Worm (Caenorhabditis elegans): ENCODE results near the gene F42A10.9.

The F42A10.9 gene

DNA sequence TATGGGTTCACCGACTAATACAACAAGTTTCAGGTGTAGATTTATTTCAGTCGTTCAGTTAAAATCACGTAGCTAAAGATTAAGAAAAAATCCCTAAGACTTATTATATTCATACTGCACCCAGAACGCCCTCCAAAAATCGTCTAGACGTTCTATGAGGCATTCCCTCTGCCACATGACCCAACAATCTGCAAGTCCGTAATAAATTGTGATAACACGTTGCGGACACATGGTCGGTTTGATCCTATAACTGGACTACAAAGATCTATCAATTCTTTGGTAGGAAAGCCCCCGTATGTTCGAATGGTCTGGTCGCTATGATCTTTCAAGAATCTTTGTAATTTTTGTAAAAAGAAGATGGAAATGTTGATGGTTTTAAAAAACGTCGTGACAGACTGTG is 51.6 kb downstream of the F42A10.9 start:
- TF ChIP-seq ttx-3 (tag; optimal IDR thresholded peaks at IDR 0.05): no peak
- TF ChIP-seq mec-3 (tag; optimal IDR thresholded peaks at IDR 0.05; ENCODE audit: borderline replicate concordance): no peak
- no peak for TF ChIP-seq ceh-48 (tag; optimal IDR thresholded peaks at IDR 0.05)
- no peak for TF ChIP-seq elt-4 (tag; optimal IDR thresholded peaks at IDR 0.05)
- no peak for TF ChIP-seq elt-2 (tag; optimal IDR thresholded peaks at IDR 0.05)
- TF ChIP-seq fkh-6 (tag; optimal IDR thresholded peaks at IDR 0.05): no peak
- TF ChIP-seq ceh-45 (GFP tag; IDR thresholded peaks at IDR 0.05): no peak
- TF ChIP-seq ets-4 (tag; optimal IDR thresholded peaks at IDR 0.05): no peak
- no peak for TF ChIP-seq pat-9 (tag; optimal IDR thresholded peaks at IDR 0.05)
- no peak for TF ChIP-seq fkh-10 (GFP tag; optimal IDR thresholded peaks at IDR 0.05)
- no peak for TF ChIP-seq unc-3 (GFP tag; conservative IDR thresholded peaks at IDR 0.05)
- no peak for TF ChIP-seq unc-3 (tag; optimal IDR thresholded peaks at IDR 0.05)
- no peak for TF ChIP-seq hlh-8 (tag; optimal IDR thresholded peaks at IDR 0.05)
- no peak for TF ChIP-seq zip-5 (tag; optimal IDR thresholded peaks at IDR 0.05)
- no peak for TF ChIP-seq ceh-18 (tag; optimal IDR thresholded peaks at IDR 0.05)
- no peak for TF ChIP-seq nhr-232 (tag; optimal IDR thresholded peaks at IDR 0.05)
- TF ChIP-seq ama-1 (optimal IDR thresholded peaks at IDR 0.05): no peak
- TF ChIP-seq lin-11 (tag; optimal IDR thresholded peaks at IDR 0.05): no peak
- TF ChIP-seq unc-86 (tag; optimal IDR thresholded peaks at IDR 0.05): no peak
- TF ChIP-seq ceh-9 (tag; optimal IDR thresholded peaks at IDR 0.05): no peak
- no peak for TF ChIP-seq ceh-6 (GFP tag; optimal IDR thresholded peaks at IDR 0.05)

DNA sequence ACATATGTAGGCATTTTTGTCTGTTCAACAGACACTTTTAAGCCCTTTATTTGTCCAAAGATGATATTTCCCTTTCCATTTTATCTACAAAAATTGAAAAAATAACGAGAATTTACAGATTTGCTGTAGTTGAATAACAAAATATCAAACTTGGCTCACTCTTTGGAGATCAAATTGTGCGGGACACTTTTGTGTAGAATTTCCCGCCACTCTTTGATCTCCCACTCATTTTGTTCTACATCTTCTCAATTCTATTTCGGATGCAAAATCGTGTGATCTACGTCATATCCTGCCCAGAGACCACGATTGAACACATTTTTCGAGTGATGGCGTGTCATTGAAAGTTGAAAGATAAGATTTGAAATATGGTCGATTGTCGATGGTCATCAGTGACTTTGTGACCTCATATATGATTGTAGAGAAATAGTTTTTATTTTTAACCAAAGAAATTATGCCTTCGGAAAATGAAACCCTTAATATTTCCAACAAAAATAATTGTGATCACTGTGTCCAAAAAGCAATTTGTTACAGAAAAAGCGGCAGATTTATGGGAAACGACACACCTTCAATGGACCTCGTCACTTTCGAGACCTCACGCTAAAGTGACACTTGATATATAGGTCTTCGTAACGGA is 52.6 kb downstream of the F42A10.9 start, which contains the start of gene hot-4:
Gene hot-4, plus strand, starts transcription at position 584 of the 634 bp plus-strand sequence.
- no peak for TF ChIP-seq fkh-10 (GFP tag; optimal IDR thresholded peaks at IDR 0.05)
- TF ChIP-seq tbx-7 (tag; optimal IDR thresholded peaks at IDR 0.05): no peak
- TF ChIP-seq ref-2 (tag; optimal IDR thresholded peaks at IDR 0.05): no peak
